Worm (Caenorhabditis elegans): ENCODE measurements around the gene F13A2.2.

DNA sequence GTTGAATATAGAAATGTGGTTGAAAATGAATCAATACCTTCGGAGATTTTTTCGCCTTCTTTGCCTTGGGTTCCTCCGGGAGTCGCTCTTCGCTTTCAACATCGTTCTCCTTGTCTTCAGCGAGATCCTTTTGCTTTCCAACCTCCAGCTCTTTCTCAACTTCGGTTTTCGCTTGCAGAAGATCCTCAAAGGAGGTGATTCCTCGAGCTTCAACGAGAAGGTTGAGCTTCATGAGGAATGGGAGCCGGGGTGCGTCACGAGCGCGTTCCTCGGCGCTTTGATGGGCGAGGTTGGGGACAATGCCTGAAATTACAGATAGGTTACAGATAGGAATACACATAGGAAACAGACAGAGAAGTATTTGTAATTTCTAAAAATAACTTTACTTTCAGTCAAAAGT lies 14.5 kb upstream of the F13A2.2 start:
- TF ChIP-seq nhr-12 (tag; optimal IDR thresholded peaks at IDR 0.05) = no peak
- no peak for TF ChIP-seq ztf-11 (tag; optimal IDR thresholded peaks at IDR 0.05)
- TF ChIP-seq nhr-76 (tag; optimal IDR thresholded peaks at IDR 0.05) = no peak
- TF ChIP-seq flh-1 (GFP tag; optimal IDR thresholded peaks at IDR 0.05) = no peak
- no peak for TF ChIP-seq elt-1 (tag; optimal IDR thresholded peaks at IDR 0.05; ENCODE audit: borderline replicate concordance, insufficient read depth)
- TF ChIP-seq snpc-4 (tag; optimal IDR thresholded peaks at IDR 0.05) = no peak
- TF ChIP-seq unc-62 (GFP tag; optimal IDR thresholded peaks at IDR 0.05) = no peak
